Comparison of ENCODE assay signal across 4 fruit fly cellular contexts in genomic region chr3L:4239442-4240322, dm6.
TF ChIP-seq lines count a peak whose summit lies in the region.

TSS of gene Sqor (plus strand) at chr3L:4240173.

TF ChIP-seq in whole organism, adult, 20 proteins besides CTCF, POLR2A, EP300 and RAD21 (continued from another document):
- TF ChIP-seq ovo (GFP tag; optimal IDR thresholded peaks at IDR 0.05; lab: Kevin White, UChicago) (peak; percentile 77), CG7045 (GFP tag; optimal IDR thresholded peaks at IDR 0.05; lab: Kevin White, UChicago) (peak; percentile 92)

TF ChIP-seq in whole organism, embryonic, 481 proteins besides CTCF, POLR2A, EP300 and RAD21 (continued from another document and continues in another):
- peak; percentile 54 for TF ChIP-seq kay (GFP tag; optimal IDR thresholded peaks at IDR 0.05; lab: Kevin White, UChicago)
- TF ChIP-seq NFAT (GFP tag; IDR thresholded peaks at IDR 0.05; lab: Robert Waterston, UW): peak; percentile 76
- peak; percentile 59 for TF ChIP-seq CG8290 (GFP tag; optimal IDR thresholded peaks at IDR 0.05; lab: Kevin White, UChicago)
- peak; percentile 34 to 97 for TF ChIP-seq CG8290 (tag; optimal IDR thresholded peaks at IDR 0.05; lab: Kevin White, UChicago)
- peak; percentile 93 for TF ChIP-seq zfh2 (GFP tag; optimal IDR thresholded peaks at IDR 0.05; lab: Kevin White, UChicago)
- no peak for TF ChIP-seq Dfd (GFP tag; optimal IDR thresholded peaks at IDR 0.05; lab: Kevin White, UChicago)
- peak; percentile 24; the same call in 1 of the 2 replicates for TF ChIP-seq CG17612 (GFP tag; IDR thresholded peaks at IDR 0.05; lab: Robert Waterston, UW)
- TF ChIP-seq bcd (GFP tag; optimal IDR thresholded peaks at IDR 0.05; lab: Kevin White, UChicago): peak; percentile 90
- peak; percentile 81 for TF ChIP-seq CG4854 (GFP tag; optimal IDR thresholded peaks at IDR 0.05; lab: Kevin White, UChicago)
- peak; percentile 80 for TF ChIP-seq CG14050 (GFP tag; IDR thresholded peaks at IDR 0.05; lab: Robert Waterston, UW)
- TF ChIP-seq CG17802 (tag; optimal IDR thresholded peaks at IDR 0.05; lab: Kevin White, UChicago): peak; percentile 53
- TF ChIP-seq bigmax (GFP tag; optimal IDR thresholded peaks at IDR 0.05; lab: Kevin White, UChicago): no peak
- peak; percentile 88 for TF ChIP-seq Xbp1 (GFP tag; optimal IDR thresholded peaks at IDR 0.05; lab: Kevin White, UChicago)
- TF ChIP-seq CG31224 (GFP tag; IDR thresholded peaks at IDR 0.05; lab: Robert Waterston, UW): peak; percentile 63
- TF ChIP-seq Sox100B (GFP tag; optimal IDR thresholded peaks at IDR 0.05; lab: Kevin White, UChicago): no peak
- peak; percentile 73 for TF ChIP-seq ATbp (GFP tag; optimal IDR thresholded peaks at IDR 0.05; lab: Kevin White, UChicago)
- peak; percentile 4 for TF ChIP-seq CG4617 (GFP tag; optimal IDR thresholded peaks at IDR 0.05; lab: Kevin White, UChicago; ENCODE audit: borderline replicate concordance)
- peak; percentile 12; the same call in 1 of the 2 replicates for TF ChIP-seq nerfin-2 (GFP tag; IDR thresholded peaks at IDR 0.05; lab: Robert Waterston, UW; ENCODE audit: partially characterized antibody)
- TF ChIP-seq Doc2 (GFP tag; IDR thresholded peaks at IDR 0.05; lab: Robert Waterston, UW): peak; percentile 62
- peak; percentile 73; the same call in 1 of the 2 replicates for TF ChIP-seq aop (GFP tag; IDR thresholded peaks at IDR 0.05; lab: Robert Waterston, UW)
- peak; percentile 75 for TF ChIP-seq Nf-YC (tag; optimal IDR thresholded peaks at IDR 0.05; lab: Kevin White, UChicago)
- peak; percentile 14 for TF ChIP-seq pfk (GFP tag; optimal IDR thresholded peaks at IDR 0.05; lab: Kevin White, UChicago)
- peak; percentile 89 for TF ChIP-seq lilli (GFP tag; optimal IDR thresholded peaks at IDR 0.05; lab: Kevin White, UChicago)
- no peak; the same call in none of the 2 replicates for TF ChIP-seq peb (GFP tag; IDR thresholded peaks at IDR 0.05; lab: Robert Waterston, UW)
- peak; percentile 28 for TF ChIP-seq Lhr (GFP tag; optimal IDR thresholded peaks at IDR 0.05; lab: Kevin White, UChicago)
- TF ChIP-seq NfI (GFP tag; optimal IDR thresholded peaks at IDR 0.05; lab: Kevin White, UChicago): peak; percentile 92
- TF ChIP-seq sens (GFP tag; lab: Kevin White, UChicago): peak; percentile 94
- peak; percentile 90 for TF ChIP-seq fu2 (GFP tag; optimal IDR thresholded peaks at IDR 0.05; lab: Kevin White, UChicago)
- TF ChIP-seq lbe (GFP tag; optimal IDR thresholded peaks at IDR 0.05; lab: Kevin White, UChicago): peak; percentile 79
- TF ChIP-seq CG1529 (GFP tag; optimal IDR thresholded peaks at IDR 0.05; lab: Kevin White, UChicago): peak; percentile 69
- TF ChIP-seq B-H1 (GFP tag; IDR thresholded peaks at IDR 0.05; lab: Robert Waterston, UW): peak; percentile 44
- TF ChIP-seq gsb-n (tag; optimal IDR thresholded peaks at IDR 0.05; lab: Kevin White, UChicago): peak; percentile 25
- TF ChIP-seq corto (GFP tag; optimal IDR thresholded peaks at IDR 0.05; lab: Kevin White, UChicago): peak; percentile 83
- peak; percentile 36; the same call in 1 of the 2 replicates for TF ChIP-seq amos (GFP tag; IDR thresholded peaks at IDR 0.05; lab: Robert Waterston, UW; ENCODE audit: partially characterized antibody)
- TF ChIP-seq toy (GFP tag; IDR thresholded peaks at IDR 0.05; lab: Robert Waterston, UW): peak; percentile 60; the same call in 1 of the 2 replicates
- peak; percentile 75 for TF ChIP-seq cato (GFP tag; optimal IDR thresholded peaks at IDR 0.05; lab: Kevin White, UChicago; ENCODE audit: borderline replicate concordance)
- peak; percentile 65 for TF ChIP-seq Hr3 (GFP tag; optimal IDR thresholded peaks at IDR 0.05; lab: Kevin White, UChicago)
- peak; percentile 59 for TF ChIP-seq HLH3B (GFP tag; IDR thresholded peaks at IDR 0.05; lab: Robert Waterston, UW)
- peak; percentile 54 for TF ChIP-seq CG18764 (GFP tag; optimal IDR thresholded peaks at IDR 0.05; lab: Kevin White, UChicago)
- TF ChIP-seq grau (tag; optimal IDR thresholded peaks at IDR 0.05; lab: Kevin White, UChicago): peak; percentile 99
- TF ChIP-seq CG18011 (GFP tag; optimal IDR thresholded peaks at IDR 0.05; lab: Kevin White, UChicago): peak; percentile 80

TF ChIP-seq in whole organism, prepupa, 60 proteins besides CTCF, POLR2A, EP300 and RAD21 (continued from another document):
- TF ChIP-seq Hr4 (GFP tag; optimal IDR thresholded peaks at IDR 0.05; lab: Kevin White, UChicago): peak; percentile 98
- TF ChIP-seq CG7368 (GFP tag; optimal IDR thresholded peaks at IDR 0.05; lab: Kevin White, UChicago): peak; percentile 91
- TF ChIP-seq esn (GFP tag; optimal IDR thresholded peaks at IDR 0.05; lab: Kevin White, UChicago): peak; percentile 96
- TF ChIP-seq fd85E (GFP tag; optimal IDR thresholded peaks at IDR 0.05; lab: Kevin White, UChicago): peak; percentile 78
- peak; percentile 100 for TF ChIP-seq Eip78C (GFP tag; lab: Kevin White, UChicago)
- peak; percentile 93 for TF ChIP-seq Lpt (GFP tag; optimal IDR thresholded peaks at IDR 0.05; lab: Kevin White, UChicago)
- TF ChIP-seq CG34406 (GFP tag; optimal IDR thresholded peaks at IDR 0.05; lab: Kevin White, UChicago): peak; percentile 93
- TF ChIP-seq Blimp-1 (GFP tag; optimal IDR thresholded peaks at IDR 0.05; lab: Kevin White, UChicago): peak; percentile 85
- TF ChIP-seq spab (GFP tag; optimal IDR thresholded peaks at IDR 0.05; lab: Kevin White, UChicago): peak; percentile 88
- peak; percentile 46 for TF ChIP-seq Hr38 (GFP tag; optimal IDR thresholded peaks at IDR 0.05; lab: Kevin White, UChicago)
- peak; percentile 86 for TF ChIP-seq CG8319 (GFP tag; optimal IDR thresholded peaks at IDR 0.05; lab: Kevin White, UChicago)
- TF ChIP-seq acj6 (GFP tag; optimal IDR thresholded peaks at IDR 0.05; lab: Kevin White, UChicago): peak; percentile 94
- peak; percentile 95 for TF ChIP-seq CG3919 (GFP tag; optimal IDR thresholded peaks at IDR 0.05; lab: Kevin White, UChicago)
- peak; percentile 89 for TF ChIP-seq Smox (GFP tag; optimal IDR thresholded peaks at IDR 0.05; lab: Kevin White, UChicago)
- peak; percentile 98 for TF ChIP-seq CG3032 (tag; optimal IDR thresholded peaks at IDR 0.05; lab: Kevin White, UChicago)
- TF ChIP-seq Ets21C (GFP tag; optimal IDR thresholded peaks at IDR 0.05; lab: Kevin White, UChicago): peak; percentile 89
- peak; percentile 97 for TF ChIP-seq CG4318 (GFP tag; optimal IDR thresholded peaks at IDR 0.05; lab: Kevin White, UChicago)
- peak; percentile 92 for TF ChIP-seq Gug (GFP tag; IDR thresholded peaks at IDR 0.05; lab: Robert Waterston, UW)
- peak; percentile 92 for TF ChIP-seq CG8632 (GFP tag; optimal IDR thresholded peaks at IDR 0.05; lab: Kevin White, UChicago)
- peak; percentile 99 for TF ChIP-seq CG32006 (GFP tag; optimal IDR thresholded peaks at IDR 0.05; lab: Kevin White, UChicago)
- TF ChIP-seq CG16779 (tag; optimal IDR thresholded peaks at IDR 0.05; lab: Kevin White, UChicago): peak; percentile 92
- peak; percentile 97 for TF ChIP-seq CG6276 (GFP tag; optimal IDR thresholded peaks at IDR 0.05; lab: Kevin White, UChicago)
- peak; percentile 97 for TF ChIP-seq Sox14 (GFP tag; optimal IDR thresholded peaks at IDR 0.05; lab: Kevin White, UChicago)
- peak; percentile 87 for TF ChIP-seq CG11294 (GFP tag; IDR thresholded peaks at IDR 0.05; lab: Robert Waterston, UW)
- peak; percentile 94 for TF ChIP-seq topi (GFP tag; optimal IDR thresholded peaks at IDR 0.05; lab: Kevin White, UChicago)
- peak; percentile 95 for TF ChIP-seq CG6163 (GFP tag; IDR thresholded peaks at IDR 0.05; lab: Robert Waterston, UW)
- TF ChIP-seq svp (GFP tag; lab: Kevin White, UChicago): peak; percentile 99
- TF ChIP-seq OdsH (GFP tag; optimal IDR thresholded peaks at IDR 0.05; lab: Kevin White, UChicago): peak; percentile 95
- peak; percentile 91 for TF ChIP-seq CG6854 (GFP tag; optimal IDR thresholded peaks at IDR 0.05; lab: Kevin White, UChicago)
- peak; percentile 92 for TF ChIP-seq Sox15 (GFP tag; optimal IDR thresholded peaks at IDR 0.05; lab: Kevin White, UChicago)
- peak; percentile 96 for TF ChIP-seq pdm3 (GFP tag; optimal IDR thresholded peaks at IDR 0.05; lab: Kevin White, UChicago)
- peak; percentile 88 for TF ChIP-seq CG11902 (GFP tag; optimal IDR thresholded peaks at IDR 0.05; lab: Kevin White, UChicago)
- TF ChIP-seq ss (GFP tag; optimal IDR thresholded peaks at IDR 0.05; lab: Kevin White, UChicago): peak; percentile 94 to 95
- no peak for TF ChIP-seq Met (GFP tag; optimal IDR thresholded peaks at IDR 0.05; lab: Kevin White, UChicago)
- peak; percentile 95 for TF ChIP-seq CG6808 (GFP tag; optimal IDR thresholded peaks at IDR 0.05; lab: Kevin White, UChicago)
- TF ChIP-seq Sox102F (GFP tag; optimal IDR thresholded peaks at IDR 0.05; lab: Kevin White, UChicago): peak; percentile 97
- peak; percentile 89 for TF ChIP-seq CG6792 (GFP tag; optimal IDR thresholded peaks at IDR 0.05; lab: Kevin White, UChicago)
- peak; percentile 90 for TF ChIP-seq CG11762 (GFP tag; optimal IDR thresholded peaks at IDR 0.05; lab: Kevin White, UChicago; ENCODE audit: insufficient read depth)
- TF ChIP-seq CG10631 (GFP tag; optimal IDR thresholded peaks at IDR 0.05; lab: Kevin White, UChicago): peak; percentile 92
- TF ChIP-seq achi (GFP tag; optimal IDR thresholded peaks at IDR 0.05; lab: Kevin White, UChicago): peak; percentile 93
- TF ChIP-seq Hr39 (GFP tag; optimal IDR thresholded peaks at IDR 0.05; lab: Kevin White, UChicago): peak; percentile 95

TF ChIP-seq in whole organism, wandering third instar larva, 38 proteins besides CTCF, POLR2A, EP300 and RAD21 (continued from another document):
- TF ChIP-seq jim (GFP tag; optimal IDR thresholded peaks at IDR 0.05; lab: Kevin White, UChicago) (no peak), Myc (optimal IDR thresholded peaks at IDR 0.05; lab: Kevin White, UChicago) (peak; percentile 64), CG32264 (GFP tag; optimal IDR thresholded peaks at IDR 0.05; lab: Kevin White, UChicago) (peak; percentile 88), Rel (GFP tag; optimal IDR thresholded peaks at IDR 0.05; lab: Kevin White, UChicago) (peak; percentile 67), Rel (tag; optimal IDR thresholded peaks at IDR 0.05; lab: Kevin White, UChicago) (peak; percentile 77), Jra (GFP tag; optimal IDR thresholded peaks at IDR 0.05; lab: Kevin White, UChicago) (peak; percentile 80), dsf (GFP tag; optimal IDR thresholded peaks at IDR 0.05; lab: Kevin White, UChicago; ENCODE audit: borderline replicate concordance) (peak; percentile 68), N (GFP tag; optimal IDR thresholded peaks at IDR 0.05; lab: Kevin White, UChicago) (peak; percentile 62), tai (GFP tag; optimal IDR thresholded peaks at IDR 0.05; lab: Kevin White, UChicago) (no peak), h (GFP tag; optimal IDR thresholded peaks at IDR 0.05; lab: Kevin White, UChicago) (peak; percentile 93), CG9705 (GFP tag; optimal IDR thresholded peaks at IDR 0.05; lab: Kevin White, UChicago) (peak; percentile 92), fru (GFP tag; optimal IDR thresholded peaks at IDR 0.05; lab: Kevin White, UChicago) (peak; percentile 95), brk (GFP tag; optimal IDR thresholded peaks at IDR 0.05; lab: Kevin White, UChicago) (peak; percentile 37), sv (GFP tag; optimal IDR thresholded peaks at IDR 0.05; lab: Kevin White, UChicago) (peak; percentile 86), br (GFP tag; optimal IDR thresholded peaks at IDR 0.05; lab: Kevin White, UChicago) (peak; percentile 94), Hnf4 (GFP tag; optimal IDR thresholded peaks at IDR 0.05; lab: Kevin White, UChicago) (peak; percentile 82), OdsH (GFP tag; optimal IDR thresholded peaks at IDR 0.05; lab: Kevin White, UChicago) (peak; percentile 93)
